Fruit fly (Drosophila melanogaster) whole organism, embryonic: ENCODE data around the gene Irp-1B.

ENCODE experiments used
- Adf1 ChIP-seq: fragments of 200-800 bp; sonication (Bioruptor generic); IDR thresholded peaks from 2 replicates; pipeline ENCODE4 v1.3.6; 2022; ENCODE audit warnings: missing biosample characterization, missing genetic modification characterization
- Bteb2 ChIP-seq: fragments of 200-800 bp; sonication (Bioruptor generic); optimal IDR thresholded peaks from 2 replicates; lab custom pipeline; 2016; ENCODE audit warnings: missing biosample characterization, missing genetic modification characterization
- CG10274 ChIP-seq: fragments of 200-800 bp; sonication (Bioruptor generic); optimal IDR thresholded peaks from 3 replicates; lab custom pipeline; 2017; ENCODE audit warnings: missing biosample characterization, mild to moderate bottlenecking, missing genetic modification characterization
- CG10565 ChIP-seq: fragments of 200-800 bp; sonication (Bioruptor generic); optimal IDR thresholded peaks from 3 replicates; lab custom pipeline; 2016; ENCODE audit warnings: missing biosample characterization, mild to moderate bottlenecking, missing genetic modification characterization
- CG11456 ChIP-seq: fragments of 200-800 bp; sonication (Bioruptor generic); IDR thresholded peaks from 3 replicates; pipeline ENCODE4 v1.3.6; 2022; ENCODE audit warnings: missing biosample characterization, missing genetic modification characterization
- CG11696 ChIP-seq: fragments of 200-800 bp; sonication (Bioruptor generic); IDR thresholded peaks from 2 replicates; pipeline ENCODE4 v1.3.6; 2022; ENCODE audit warnings: missing biosample characterization, missing genetic modification characterization
- CG12071 ChIP-seq: fragments of 200-800 bp; sonication (Bioruptor generic); optimal IDR thresholded peaks from 3 replicates; lab custom pipeline; 2018; ENCODE audit warnings: missing biosample characterization, mild to moderate bottlenecking, missing genetic modification characterization
- CG12299 ChIP-seq: fragments of 200-800 bp; sonication (Bioruptor generic); optimal IDR thresholded peaks from 2 replicates; lab custom pipeline; 2018; ENCODE audit warnings: missing biosample characterization, mild to moderate bottlenecking, missing genetic modification characterization
- CG13775 ChIP-seq: fragments of 200-800 bp; sonication (Bioruptor generic); optimal IDR thresholded peaks from 3 replicates; lab custom pipeline; 2017; ENCODE audit warnings: missing biosample characterization, mild to moderate bottlenecking, missing genetic modification characterization
- CG13894 ChIP-seq: fragments of 200-800 bp; sonication (Bioruptor generic); optimal IDR thresholded peaks from 3 replicates; lab custom pipeline; 2018; ENCODE audit warnings: missing biosample characterization, mild to moderate bottlenecking, missing genetic modification characterization, moderate library complexity
- CG15269 ChIP-seq: fragments of 200-800 bp; sonication (Bioruptor generic); optimal IDR thresholded peaks from 2 replicates; lab custom pipeline; 2018; ENCODE audit warnings: missing biosample characterization, mild to moderate bottlenecking, missing genetic modification characterization, moderate library complexity
- CG1603 ChIP-seq: fragments of 200-800 bp; sonication (Bioruptor generic); optimal IDR thresholded peaks from 2 replicates; lab custom pipeline; 2019; ENCODE audit warnings: missing biosample characterization, mild to moderate bottlenecking, missing genetic modification characterization, moderate library complexity
- CG17385 ChIP-seq: fragments of 200-800 bp; sonication (Bioruptor generic); optimal IDR thresholded peaks from 3 replicates; lab custom pipeline; 2018; ENCODE audit warnings: missing biosample characterization, mild to moderate bottlenecking, missing genetic modification characterization
- CG17829 ChIP-seq: fragments of 200-800 bp; optimal IDR thresholded peaks from 2 replicates; lab custom pipeline; 2019; ENCODE audit warnings: missing biosample characterization, mild to moderate bottlenecking, missing genetic modification characterization, moderate library complexity
- CG18764 ChIP-seq: fragments of 200-800 bp; sonication (Bioruptor generic); optimal IDR thresholded peaks from 3 replicates; lab custom pipeline; 2016; ENCODE audit warnings: missing biosample characterization, missing genetic modification characterization
- CG30020 ChIP-seq: fragments of 200-800 bp; optimal IDR thresholded peaks from 2 replicates; lab custom pipeline; 2019; ENCODE audit warnings: missing biosample characterization, mild to moderate bottlenecking, missing genetic modification characterization, moderate library complexity
- CG30431 ChIP-seq: fragments of 200-800 bp; sonication (Bioruptor generic); optimal IDR thresholded peaks from 2 replicates; lab custom pipeline; 2017; ENCODE audit warnings: missing biosample characterization, missing genetic modification characterization
- CG3065 ChIP-seq: fragments of 200-800 bp; sonication (Bioruptor generic); optimal IDR thresholded peaks from 2 replicates; lab custom pipeline; 2016; ENCODE audit warnings: missing biosample characterization, missing genetic modification characterization
- CG32767 ChIP-seq: fragments of 200-800 bp; sonication (Bioruptor generic); IDR thresholded peaks from 2 replicates; pipeline ENCODE4 v1.3.6; 2022; ENCODE audit warnings: missing biosample characterization, missing genetic modification characterization
- CG6765 ChIP-seq: fragments of 200-800 bp; sonication (Bioruptor generic); optimal IDR thresholded peaks from 3 replicates; lab custom pipeline; 2017; ENCODE audit warnings: missing biosample characterization, mild to moderate bottlenecking, missing genetic modification characterization
- CG7928 ChIP-seq: fragments of 200-800 bp; sonication (Bioruptor generic); optimal IDR thresholded peaks from 2 replicates; lab custom pipeline; 2017; ENCODE audit warnings: missing biosample characterization, mild to moderate bottlenecking, missing genetic modification characterization
- CG8281 ChIP-seq: fragments of 200-800 bp; sonication (Bioruptor generic); optimal IDR thresholded peaks from 2 replicates; lab custom pipeline; 2018; ENCODE audit warnings: missing biosample characterization, mild to moderate bottlenecking, missing genetic modification characterization, moderate library complexity
- Dek ChIP-seq: fragments of 200-800 bp; sonication (Bioruptor generic); optimal IDR thresholded peaks from 3 replicates; lab custom pipeline; 2019; ENCODE audit warnings: missing biosample characterization, mild to moderate bottlenecking, missing genetic modification characterization, moderate library complexity
- Ets65A ChIP-seq: fragments of 200-800 bp; sonication (Bioruptor generic); peaks from one replicate; lab custom pipeline; 2016; ENCODE audit warnings: missing biosample characterization, missing genetic modification characterization
- Fer2 ChIP-seq: fragments of 200-800 bp; sonication (Bioruptor generic); optimal IDR thresholded peaks from 2 replicates; lab custom pipeline; 2018; ENCODE audit warnings: missing biosample characterization, mild to moderate bottlenecking, missing genetic modification characterization, moderate library complexity
- Fer3 ChIP-seq: fragments of 200-800 bp; sonication (Bioruptor generic); optimal IDR thresholded peaks from 2 replicates; lab custom pipeline; 2018; ENCODE audit warnings: missing biosample characterization, mild to moderate bottlenecking, missing genetic modification characterization, moderate library complexity
- HHEX ChIP-seq: fragments of 200-800 bp; sonication (Bioruptor generic); optimal IDR thresholded peaks from 3 replicates; lab custom pipeline; 2017; ENCODE audit warnings: missing biosample characterization, mild to moderate bottlenecking, missing genetic modification characterization, missing genetic modification reagents
- HLHmδ ChIP-seq: fragments of 200-800 bp; sonication (Bioruptor generic); optimal IDR thresholded peaks from 2 replicates; lab custom pipeline; 2018; ENCODE audit warnings: missing biosample characterization, mild to moderate bottlenecking, missing genetic modification characterization, moderate library complexity
- Hand ChIP-seq: fragments of 200-800 bp; sonication (Bioruptor generic); optimal IDR thresholded peaks from 2 replicates; lab custom pipeline; 2017; ENCODE audit warnings: mild to moderate bottlenecking, missing biosample characterization, missing genetic modification reagents, missing genetic modification characterization
- Hey ChIP-seq: fragments of 200-800 bp; sonication (Bioruptor generic); optimal IDR thresholded peaks from 3 replicates; lab custom pipeline; 2018; ENCODE audit warnings: missing biosample characterization, mild to moderate bottlenecking, missing genetic modification characterization
- HmgD ChIP-seq: fragments of 200-800 bp; sonication (Bioruptor generic); optimal IDR thresholded peaks from 3 replicates; lab custom pipeline; 2016; ENCODE audit warnings: missing biosample characterization, missing genetic modification characterization
- HmgZ ChIP-seq: fragments of 200-800 bp; sonication (Bioruptor generic); optimal IDR thresholded peaks from 2 replicates; lab custom pipeline; 2018; ENCODE audit warnings: missing biosample characterization, mild to moderate bottlenecking, missing genetic modification characterization
- Lhr ChIP-seq: fragments of 200-800 bp; sonication (Bioruptor generic); optimal IDR thresholded peaks from 3 replicates; lab custom pipeline; 2017; ENCODE audit warnings: mild to moderate bottlenecking, missing biosample characterization, missing genetic modification reagents, missing genetic modification characterization
- Mes4 ChIP-seq: fragments of 200-800 bp; sonication (Bioruptor generic); optimal IDR thresholded peaks from 2 replicates; lab custom pipeline; 2016; ENCODE audit warnings: missing biosample characterization, missing genetic modification characterization
- NFAT ChIP-seq: fragments of 200-800 bp; sonication (Bioruptor generic); IDR thresholded peaks from 2 replicates; pipeline ENCODE4 v1.3.6; 2022; ENCODE audit warnings: missing biosample characterization, missing genetic modification characterization
- Scr ChIP-seq: fragments of 200-800 bp; sonication (Bioruptor generic); IDR thresholded peaks from 2 replicates; pipeline ENCODE4 v1.3.6; 2022; ENCODE audit warnings: missing biosample characterization, missing genetic modification characterization; ENCODE audit not compliant: partially characterized antibody
- Side ChIP-seq: fragments of 200-800 bp; sonication (Bioruptor generic); optimal IDR thresholded peaks from 2 replicates; lab custom pipeline; 2016; ENCODE audit warnings: missing biosample characterization, missing genetic modification characterization
- Sry-δ ChIP-seq: fragments of 200-800 bp; sonication (Bioruptor generic); optimal IDR thresholded peaks from 2 replicates; lab custom pipeline; 2016; ENCODE audit warnings: missing biosample characterization, missing genetic modification characterization
- az2 ChIP-seq: fragments of 200-800 bp; sonication (Bioruptor generic); optimal IDR thresholded peaks from 3 replicates; lab custom pipeline; 2016; ENCODE audit warnings: missing biosample characterization, missing genetic modification characterization
- cad ChIP-seq: fragments of >200 bp; optimal IDR thresholded peaks from 2 replicates; lab custom pipeline; 2017; ENCODE audit warnings: missing biosample characterization, missing genetic modification characterization
- chinmo ChIP-seq: fragments of 200-800 bp; sonication (Bioruptor generic); IDR thresholded peaks from 4 replicates; pipeline ENCODE4 v1.3.6; 2022; ENCODE audit warnings: missing biosample characterization, missing genetic modification characterization; ENCODE audit not compliant: partially characterized antibody
- dm ChIP-seq: fragments of 200-800 bp; sonication (Bioruptor generic); optimal IDR thresholded peaks from 3 replicates; lab custom pipeline; 2016; ENCODE audit warnings: missing biosample characterization, missing genetic modification characterization
- exex ChIP-seq: fragments of 200-800 bp; sonication (Bioruptor generic); optimal IDR thresholded peaks from 4 replicates; lab custom pipeline; 2018; ENCODE audit warnings: missing biosample characterization, mild to moderate bottlenecking, missing genetic modification characterization, moderate library complexity
- gcm2 ChIP-seq: fragments of 200-800 bp; sonication (Bioruptor generic); optimal IDR thresholded peaks from 2 replicates; lab custom pipeline; 2016; ENCODE audit warnings: missing biosample characterization, missing genetic modification characterization
- gem ChIP-seq: fragments of 200-800 bp; sonication (Bioruptor generic); optimal IDR thresholded peaks from 2 replicates; lab custom pipeline; 2019; ENCODE audit warnings: missing biosample characterization, mild to moderate bottlenecking, missing genetic modification characterization, moderate library complexity
- gro ChIP-seq: fragments of 200-800 bp; sonication (Bioruptor generic); optimal IDR thresholded peaks from 2 replicates; lab custom pipeline; 2016; ENCODE audit warnings: missing biosample characterization, missing genetic modification characterization
- nerfin-2 ChIP-seq: fragments of 200-800 bp; sonication (Bioruptor generic); IDR thresholded peaks from 2 replicates; pipeline ENCODE4 v1.3.6; 2022; ENCODE audit warnings: missing biosample characterization, missing genetic modification characterization; ENCODE audit not compliant: partially characterized antibody
- ro ChIP-seq: fragments of 200-800 bp; sonication (Bioruptor generic); IDR thresholded peaks from 2 replicates; pipeline ENCODE4 v1.3.6; 2022; ENCODE audit warnings: missing biosample characterization, missing genetic modification characterization
- sens-2 ChIP-seq: fragments of 200-800 bp; sonication (Bioruptor generic); IDR thresholded peaks from 2 replicates; pipeline ENCODE4 v1.3.6; 2022; ENCODE audit warnings: missing biosample characterization, missing genetic modification characterization

Irp-1B gene

dm6 chr3R:10388128-10389026 is 24.3 kb downstream of the Irp-1B start, which contains the start of gene cwo (continued):
- peak; percentile 28 for TF ChIP-seq exex (tag; lab: Kevin White, UChicago)
- TF ChIP-seq gro (GFP tag; lab: Kevin White, UChicago) = peak; percentile 41
- TF ChIP-seq NFAT = no peak
- peak; percentile 31 for TF ChIP-seq Fer3 (tag; lab: Kevin White, UChicago)
- TF ChIP-seq ro (GFP tag; lab: Robert Waterston, UW) = no peak
- TF ChIP-seq CG8281 = no peak
- TF ChIP-seq Fer2 (tag; lab: Kevin White, UChicago) = no peak
- TF ChIP-seq CG13894 = peak; percentile 78
- TF ChIP-seq CG18764 = no peak
- TF ChIP-seq cad = no peak
- TF ChIP-seq CG30431 (GFP tag; lab: Kevin White, UChicago) = no peak
- TF ChIP-seq CG1603 (tag; lab: Kevin White, UChicago) = peak; percentile 43
- no peak for TF ChIP-seq az2 (GFP tag; lab: Kevin White, UChicago)
- TF ChIP-seq CG32767 (GFP tag; lab: Robert Waterston, UW) = no peak
- TF ChIP-seq HLHmδ (GFP tag; lab: Kevin White, UChicago) = peak; percentile 78
- no peak for TF ChIP-seq Mes4 (GFP tag; lab: Kevin White, UChicago)
- no peak for TF ChIP-seq Ets65A
- peak; percentile 47 for TF ChIP-seq CG12071 (GFP tag; lab: Kevin White, UChicago)
- TF ChIP-seq CG11456 = no peak
- no peak for TF ChIP-seq gcm2 (GFP tag; lab: Kevin White, UChicago)
- peak; percentile 12 for TF ChIP-seq Side (GFP tag; lab: Kevin White, UChicago)
- TF ChIP-seq CG30020 (tag; lab: Kevin White, UChicago) = no peak
- no peak for TF ChIP-seq Scr (GFP tag; lab: Robert Waterston, UW)
- TF ChIP-seq dm (GFP tag; lab: Kevin White, UChicago) = no peak
- no peak for TF ChIP-seq Lhr (GFP tag; lab: Kevin White, UChicago)
- TF ChIP-seq Bteb2 (GFP tag; lab: Kevin White, UChicago) = no peak
- no peak for TF ChIP-seq chinmo (GFP tag; lab: Robert Waterston, UW)
- no peak for TF ChIP-seq HmgZ (tag; lab: Kevin White, UChicago)
- TF ChIP-seq CG3065 (GFP tag; lab: Kevin White, UChicago) = no peak
- TF ChIP-seq Adf1 (GFP tag; lab: Robert Waterston, UW) = no peak
- TF ChIP-seq nerfin-2 (GFP tag; lab: Robert Waterston, UW) = no peak
- no peak for TF ChIP-seq HmgD
- no peak for TF ChIP-seq CG17829
- TF ChIP-seq CG10274 (GFP tag; lab: Kevin White, UChicago) = no peak
- no peak for TF ChIP-seq CG10565 (GFP tag; lab: Kevin White, UChicago)
- TF ChIP-seq sens-2 (GFP tag; lab: Robert Waterston, UW) = no peak
- TF ChIP-seq CG15269 = no peak
- no peak for TF ChIP-seq Hand (GFP tag; lab: Kevin White, UChicago)
- TF ChIP-seq CG12299 (tag; lab: Kevin White, UChicago) = peak; percentile 0
- TF ChIP-seq CG11696 (GFP tag; lab: Robert Waterston, UW) = no peak
- peak; percentile 3 for TF ChIP-seq Sry-δ (GFP tag; lab: Kevin White, UChicago)
- TF ChIP-seq gem (tag; lab: Kevin White, UChicago) = peak; percentile 14
- TF ChIP-seq CG6765 (GFP tag; lab: Kevin White, UChicago) = no peak
- TF ChIP-seq CG7928 (GFP tag; lab: Kevin White, UChicago) = no peak
- peak; percentile 2 for TF ChIP-seq CG17385 (GFP tag; lab: Kevin White, UChicago)
- peak; percentile 4 for TF ChIP-seq Dek
- TF ChIP-seq HHEX (GFP tag; lab: Kevin White, UChicago) = peak; percentile 52
- TF ChIP-seq Hey = peak; percentile 54
- no peak for TF ChIP-seq CG13775 (GFP tag; lab: Kevin White, UChicago)
